Fruit fly (Drosophila melanogaster): Measurements from ENCODE around the gene CG10973.

The CG10973 gene

dm6 chr3L:12803159-12804034 lies 48.8 kb upstream of the CG10973 start (continued):
- TF ChIP-seq ci (GFP tag; IDR thresholded peaks at IDR 0.05): no peak
- TF ChIP-seq wek (GFP tag; optimal IDR thresholded peaks at IDR 0.05): no peak
- TF ChIP-seq CG12769 (tag; optimal IDR thresholded peaks at IDR 0.05): no peak
- peak; percentile 2 for TF ChIP-seq pb (GFP tag; optimal IDR thresholded peaks at IDR 0.05)
- no peak for TF ChIP-seq da (GFP tag; optimal IDR thresholded peaks at IDR 0.05)
- no peak for TF ChIP-seq CG2889 (GFP tag; IDR thresholded peaks at IDR 0.05)
- no peak for TF ChIP-seq CG1529 (GFP tag; optimal IDR thresholded peaks at IDR 0.05)
- TF ChIP-seq Lim3 (GFP tag; IDR thresholded peaks at IDR 0.05): no peak
- TF ChIP-seq NC2α (GFP tag; optimal IDR thresholded peaks at IDR 0.05): no peak
- no peak for TF ChIP-seq CG9817 (tag; optimal IDR thresholded peaks at IDR 0.05)
- TF ChIP-seq Hr78 (GFP tag; optimal IDR thresholded peaks at IDR 0.05): no peak
- peak; percentile 63 for TF ChIP-seq CG10147 (GFP tag; optimal IDR thresholded peaks at IDR 0.05)
- no peak for TF ChIP-seq fru (optimal IDR thresholded peaks at IDR 0.05)
- no peak for TF ChIP-seq bowl (GFP tag; IDR thresholded peaks at IDR 0.05)
- no peak for TF ChIP-seq Atf3 (GFP tag; optimal IDR thresholded peaks at IDR 0.05)
- no peak for TF ChIP-seq sens-2 (GFP tag; IDR thresholded peaks at IDR 0.05)
- TF ChIP-seq slou (GFP tag; optimal IDR thresholded peaks at IDR 0.05): no peak
- no peak for TF ChIP-seq CG11723 (GFP tag; optimal IDR thresholded peaks at IDR 0.05)
- TF ChIP-seq CG9215 (GFP tag; IDR thresholded peaks at IDR 0.05): no peak; the same call in 1 of the 2 replicates
- TF ChIP-seq esg (GFP tag; conservative IDR thresholded peaks at IDR 0.05): peak; percentile 18; the same call in 1 of the 2 replicates
- no peak for TF ChIP-seq bsh (GFP tag; optimal IDR thresholded peaks at IDR 0.05)
- TF ChIP-seq crc (GFP tag; optimal IDR thresholded peaks at IDR 0.05): peak; percentile 55
- TF ChIP-seq Hsf (GFP tag; optimal IDR thresholded peaks at IDR 0.05): peak; percentile 51
- peak; percentile 24 for TF ChIP-seq tx (GFP tag; optimal IDR thresholded peaks at IDR 0.05)
- no peak for TF ChIP-seq sna (GFP tag; IDR thresholded peaks at IDR 0.05; ENCODE audit: partially characterized antibody)
- TF ChIP-seq CG9727 (GFP tag; optimal IDR thresholded peaks at IDR 0.05): peak; percentile 77
- no peak for TF ChIP-seq crp (GFP tag; optimal IDR thresholded peaks at IDR 0.05)
- peak; percentile 65 for TF ChIP-seq slbo (GFP tag; IDR thresholded peaks at IDR 0.05)
- TF ChIP-seq BEAF-32 (GFP tag; optimal IDR thresholded peaks at IDR 0.05): no peak
- no peak for TF ChIP-seq cato (GFP tag; optimal IDR thresholded peaks at IDR 0.05; ENCODE audit: borderline replicate concordance)
- no peak for TF ChIP-seq CG4707 (GFP tag; optimal IDR thresholded peaks at IDR 0.05)
- TF ChIP-seq nmo (GFP tag; optimal IDR thresholded peaks at IDR 0.05): peak; percentile 37
- no peak for TF ChIP-seq CG5180 (GFP tag; optimal IDR thresholded peaks at IDR 0.05)
- TF ChIP-seq CG34422 (GFP tag; IDR thresholded peaks at IDR 0.05): peak; percentile 46; the same call in 1 of the 3 replicates
- peak; percentile 73 for TF ChIP-seq CG6765 (GFP tag; optimal IDR thresholded peaks at IDR 0.05)
- TF ChIP-seq scrt (GFP tag; optimal IDR thresholded peaks at IDR 0.05): peak; percentile 36
- TF ChIP-seq CkIIα-i1 (GFP tag; IDR thresholded peaks at IDR 0.05): no peak
- TF ChIP-seq inv (GFP tag; IDR thresholded peaks at IDR 0.05; ENCODE audit: partially characterized antibody): no peak
- TF ChIP-seq zen2 (GFP tag; IDR thresholded peaks at IDR 0.05; ENCODE audit: partially characterized antibody): no peak
- TF ChIP-seq Doc2 (GFP tag; IDR thresholded peaks at IDR 0.05): no peak
- no peak for TF ChIP-seq lbe (GFP tag; optimal IDR thresholded peaks at IDR 0.05)
- no peak for TF ChIP-seq CG2129 (GFP tag; IDR thresholded peaks at IDR 0.05; ENCODE audit: partially characterized antibody)
- TF ChIP-seq chinmo (GFP tag; IDR thresholded peaks at IDR 0.05; ENCODE audit: partially characterized antibody): 0 out of 4 replicates have a peak, but pooled peaks have one; percentile 62
- peak; percentile 36 for TF ChIP-seq CG16815 (GFP tag; optimal IDR thresholded peaks at IDR 0.05)
- TF ChIP-seq CG2199 (GFP tag; IDR thresholded peaks at IDR 0.05): no peak
- no peak for TF ChIP-seq CG4820 (GFP tag; optimal IDR thresholded peaks at IDR 0.05)
- TF ChIP-seq CG15601 (tag; optimal IDR thresholded peaks at IDR 0.05): no peak
- TF ChIP-seq CG17385 (GFP tag; optimal IDR thresholded peaks at IDR 0.05): peak; percentile 35

Data from whole organism, embryonic.